Worm (Caenorhabditis elegans) whole organism, L3 larva: ENCODE results near the gene eppl-1.

Source experiments
- ceh-28 ChIP-seq: fragments of 150-350 bp; optimal IDR thresholded peaks from 2 replicates; lab custom pipeline; 2014; ENCODE audit warnings: missing biosample characterization, missing genetic modification reagents, missing genetic modification characterization
- ceh-82 ChIP-seq: fragments of 150-350 bp; optimal IDR thresholded peaks from 2 replicates; lab custom pipeline; 2014; ENCODE audit warnings: missing biosample characterization, missing genetic modification characterization
- lin-15B ChIP-seq: fragments of 150-350 bp; optimal IDR thresholded peaks from 2 replicates; lab custom pipeline; 2014; ENCODE audit warnings: missing biosample characterization, missing genetic modification characterization
- nhr-76 ChIP-seq: fragments of 150-350 bp; sonication (generic microtip); optimal IDR thresholded peaks from 5 replicates; lab custom pipeline; 2014; ENCODE audit warnings: missing biosample characterization, missing genetic modification characterization
- ztf-4 ChIP-seq: fragments of 150-350 bp; optimal IDR thresholded peaks from 2 replicates; lab custom pipeline; 2014; ENCODE audit warnings: missing biosample characterization, missing genetic modification characterization

ce11 chrIV:8453178-8453577 is 1.6 kb upstream of the eppl-1 start:
- TF ChIP-seq ztf-4 (tag; lab: Kevin White, UChicago), result no peak
- no peak for TF ChIP-seq lin-15B (tag; lab: Kevin White, UChicago)
- TF ChIP-seq ceh-82 (tag; lab: Kevin White, UChicago), result no peak
- TF ChIP-seq nhr-76, result no peak
- no peak for TF ChIP-seq ceh-28
